Worm (Caenorhabditis elegans) whole organism, midembryonic: ENCODE data around the gene mdt-28.

Source experiments
- T22C8.4 ChIP-seq: fragments of 200-800 bp; sonication (Bioruptor generic); IDR thresholded peaks from 2 replicates; pipeline ENCODE4 v1.3.6; 2022; ENCODE audit warnings: missing genetic modification characterization, missing compliant biosample characterization
- cog-1 ChIP-seq: sonication (generic microtip); optimal IDR thresholded peaks from 2 replicates; lab custom pipeline; 2016; ENCODE audit warnings: missing genetic modification characterization, missing compliant biosample characterization
- flt-1 ChIP-seq: fragments of 200-800 bp; sonication (Bioruptor generic); IDR thresholded peaks from 2 replicates; pipeline ENCODE4 v1.3.6; 2022; ENCODE audit warnings: missing genetic modification characterization, missing compliant biosample characterization
- klf-2 ChIP-seq: fragments of 200-800 bp; sonication (Bioruptor generic); conservative IDR thresholded peaks from 2 replicates; pipeline ENCODE4 v1.3.6; 2022; ENCODE audit warnings: missing genetic modification reagents, missing genetic modification characterization, missing compliant biosample characterization
- med-1 ChIP-seq: sonication (generic microtip); optimal IDR thresholded peaks from 2 replicates; lab custom pipeline; 2017; ENCODE audit warnings: missing genetic modification characterization, mild to moderate bottlenecking, missing compliant biosample characterization, antibody characterized with exemption, missing genetic modification reagents; ENCODE audit not compliant: insufficient read depth
- ref-1 ChIP-seq: fragments of 200-800 bp; sonication (Bioruptor generic); conservative IDR thresholded peaks from 2 replicates; pipeline ENCODE4 v1.3.6; 2022; ENCODE audit warnings: missing genetic modification reagents, missing genetic modification characterization, missing compliant biosample characterization
- ztf-23 ChIP-seq: fragments of 200-800 bp; sonication (Bioruptor generic); IDR thresholded peaks from 2 replicates; pipeline ENCODE4 v1.3.6; 2022; ENCODE audit warnings: missing genetic modification reagents, missing genetic modification characterization, missing compliant biosample characterization
- ztf-29 ChIP-seq: fragments of 200-800 bp; sonication (Bioruptor generic); IDR thresholded peaks from 2 replicates; pipeline ENCODE4 v1.3.6; 2022; ENCODE audit warnings: missing genetic modification reagents, missing genetic modification characterization, missing compliant biosample characterization

DNA sequence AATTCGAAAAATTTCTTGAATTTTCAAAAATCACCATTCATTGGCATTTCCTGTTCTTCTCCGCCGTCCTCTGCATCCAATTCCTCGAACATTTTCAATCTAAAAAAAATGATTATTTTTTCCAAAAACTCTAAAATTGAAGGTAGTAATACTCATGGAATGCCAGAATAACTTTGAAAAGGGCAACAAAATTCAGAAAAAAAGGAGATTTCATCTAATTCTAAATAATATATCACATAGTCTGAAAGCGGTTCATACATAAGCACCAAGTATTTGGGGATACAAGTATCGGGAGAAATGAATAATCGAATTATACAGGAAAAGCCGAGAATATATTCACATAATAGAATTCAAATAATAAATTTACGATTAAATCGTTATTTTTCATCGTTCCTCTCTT lies at the start of gene mdt-28:
- TF ChIP-seq cog-1 (tag; lab: Kevin White, UChicago), result no peak
- no peak for TF ChIP-seq flt-1 (GFP tag; lab: Robert Waterston, UW)
- TF ChIP-seq ref-1, result no peak
- no peak for TF ChIP-seq med-1 (GFP tag; lab: Kevin White, UChicago)
- TF ChIP-seq ztf-23 (GFP tag; lab: Robert Waterston, UW), result no peak
- no peak for TF ChIP-seq klf-2 (GFP tag; lab: Robert Waterston, UW)
- TF ChIP-seq T22C8.4, result no peak
- no peak for TF ChIP-seq ztf-29 (GFP tag; lab: Robert Waterston, UW)
